Fruit fly (Drosophila melanogaster) whole organism, prepupa: ENCODE data around the gene AP-2alpha.

Experiments
- CG32006 ChIP-seq: fragments of 200-800 bp; sonication (Bioruptor generic); optimal IDR thresholded peaks from 3 replicates; lab custom pipeline; 2017; ENCODE audit warnings: missing biosample characterization, mild to moderate bottlenecking, missing genetic modification characterization
- CG34406 ChIP-seq: fragments of 200-800 bp; sonication (Bioruptor generic); optimal IDR thresholded peaks from 3 replicates; lab custom pipeline; 2016; ENCODE audit warnings: missing biosample characterization, missing genetic modification characterization
- CG3919 ChIP-seq: fragments of 200-800 bp; sonication (Bioruptor generic); optimal IDR thresholded peaks from 3 replicates; lab custom pipeline; 2016; ENCODE audit warnings: missing biosample characterization, missing genetic modification characterization
- CG6163 ChIP-seq: fragments of 200-800 bp; sonication (Bioruptor generic); IDR thresholded peaks from 3 replicates; pipeline ENCODE4 v1.3.6; 2022; ENCODE audit warnings: missing biosample characterization, missing genetic modification characterization
- CG7368 ChIP-seq: fragments of 200-800 bp; sonication (Bioruptor generic); optimal IDR thresholded peaks from 3 replicates; lab custom pipeline; 2016; ENCODE audit warnings: missing biosample characterization, missing genetic modification characterization
- CG8119 ChIP-seq: fragments of 200-800 bp; sonication (Bioruptor generic); IDR thresholded peaks from 3 replicates; pipeline ENCODE4 v1.3.6; 2022; ENCODE audit warnings: missing biosample characterization, missing genetic modification characterization
- Gug ChIP-seq: fragments of 200-800 bp; sonication (Bioruptor generic); IDR thresholded peaks from 2 replicates; pipeline ENCODE4 v1.3.6; 2022; ENCODE audit warnings: missing biosample characterization, missing genetic modification characterization
- OdsH ChIP-seq: fragments of 200-800 bp; sonication (Bioruptor generic); optimal IDR thresholded peaks from 3 replicates; lab custom pipeline; 2016; ENCODE audit warnings: missing biosample characterization, missing genetic modification characterization
- Sox102F ChIP-seq: fragments of 200-800 bp; sonication (Bioruptor generic); optimal IDR thresholded peaks from 2 replicates; lab custom pipeline; 2016; ENCODE audit warnings: missing biosample characterization, mild to moderate bottlenecking, missing genetic modification characterization
- dsx ChIP-seq: fragments of 200-800 bp; optimal IDR thresholded peaks from 3 replicates; lab custom pipeline; 2019; ENCODE audit warnings: missing biosample characterization, mild to moderate bottlenecking, missing genetic modification characterization, moderate library complexity; ENCODE audit not compliant: poor library complexity, severe bottlenecking
- fd59A ChIP-seq: fragments of 200-800 bp; sonication (Bioruptor generic); optimal IDR thresholded peaks from 2 replicates; lab custom pipeline; 2017; ENCODE audit warnings: missing biosample characterization, mild to moderate bottlenecking, missing genetic modification characterization, missing genetic modification reagents

- TF ChIP-seq Gug (GFP tag; lab: Robert Waterston, UW) (no peak), OdsH (GFP tag; lab: Kevin White, UChicago) (no peak), CG32006 (GFP tag; lab: Kevin White, UChicago) (no peak), CG34406 (GFP tag; lab: Kevin White, UChicago) (no peak), CG6163 (peak; percentile 33; the same call in 1 of the 3 replicates), Sox102F (no peak), dsx (GFP tag; lab: Kevin White, UChicago) (no peak), CG7368 (GFP tag; lab: Kevin White, UChicago) (no peak), fd59A (GFP tag; lab: Kevin White, UChicago) (no peak), CG8119 (GFP tag; lab: Robert Waterston, UW) (no peak), CG3919 (GFP tag; lab: Kevin White, UChicago) (no peak)
These were observed 10.7 kb downstream of the AP-2alpha start, which contains the start of gene Polr1B for dm6 chr2L:403627-404575.
